Worm (Caenorhabditis elegans): Measurements from ENCODE around the gene T22D1.18.

The T22D1.18 gene

ce11 chrIV:6903575-6903974 is 16.4 kb downstream of the T22D1.18 start, which contains the start of gene T22D1.5:
TSS of gene T22D1.5 (plus strand) at chrIV:6903950.
- TF ChIP-seq sea-2 (GFP tag; optimal IDR thresholded peaks at IDR 0.05) (no peak), pha-4 (tag; optimal IDR thresholded peaks at IDR 0.05) (no peak), nhr-76 (tag; optimal IDR thresholded peaks at IDR 0.05) (no peak), nhr-11 (tag; optimal IDR thresholded peaks at IDR 0.05) (no peak), nhr-28 (tag; optimal IDR thresholded peaks at IDR 0.05) (no peak), pqm-1 (tag; optimal IDR thresholded peaks at IDR 0.05) (no peak), unc-39 (tag; optimal IDR thresholded peaks at IDR 0.05) (no peak), nhr-237 (tag; optimal IDR thresholded peaks at IDR 0.05) (no peak), lin-39 (tag; optimal IDR thresholded peaks at IDR 0.05) (no peak), hmg-11 (tag; optimal IDR thresholded peaks at IDR 0.05) (no peak)

- TF ChIP-seq tbx-2 (tag; optimal IDR thresholded peaks at IDR 0.05) (no peak), nhr-23 (tag; optimal IDR thresholded peaks at IDR 0.05) (no peak), egl-5 (tag; optimal IDR thresholded peaks at IDR 0.05) (peak; percentile 56), daf-12 (tag; optimal IDR thresholded peaks at IDR 0.05) (no peak), egl-27 (tag; optimal IDR thresholded peaks at IDR 0.05) (no peak), lin-39 (tag; optimal IDR thresholded peaks at IDR 0.05) (peak; percentile 46), ztf-11 (tag; optimal IDR thresholded peaks at IDR 0.05) (no peak), nfya-1 (tag; optimal IDR thresholded peaks at IDR 0.05; ENCODE audit: insufficient read depth) (peak; percentile 58), lsy-12 (tag; optimal IDR thresholded peaks at IDR 0.05) (no peak), ceh-28 (tag; optimal IDR thresholded peaks at IDR 0.05) (peak; percentile 10), fkh-2 (tag; optimal IDR thresholded peaks at IDR 0.05) (no peak), nhr-28 (tag; optimal IDR thresholded peaks at IDR 0.05) (no peak), elt-2 (tag; optimal IDR thresholded peaks at IDR 0.05) (peak; percentile 30), lin-15B (tag; optimal IDR thresholded peaks at IDR 0.05) (peak; percentile 60), sea-2 (GFP tag; optimal IDR thresholded peaks at IDR 0.05) (no peak), nhr-43 (tag; optimal IDR thresholded peaks at IDR 0.05; ENCODE audit: poor library complexity, severe bottlenecking) (peak; percentile 25), hmg-11 (tag; optimal IDR thresholded peaks at IDR 0.05) (peak; percentile 39), snpc-4 (tag; optimal IDR thresholded peaks at IDR 0.05) (peak; percentile 63), eor-1 (tag; optimal IDR thresholded peaks at IDR 0.05) (no peak), fos-1 (tag; optimal IDR thresholded peaks at IDR 0.05) (no peak), nhr-25 (tag; optimal IDR thresholded peaks at IDR 0.05) (peak; percentile 65), R02D3.7 (tag; optimal IDR thresholded peaks at IDR 0.05) (peak; percentile 44), nhr-237 (tag; optimal IDR thresholded peaks at IDR 0.05) (no peak), zag-1 (tag; optimal IDR thresholded peaks at IDR 0.05) (no peak), fkh-10 (GFP tag; optimal IDR thresholded peaks at IDR 0.05) (no peak), ama-1 (optimal IDR thresholded peaks at IDR 0.05) (no peak)
These were observed 32.3 kb downstream of the T22D1.18 start, which contains the start of the genes T05A12.3 and T05A12.4 for ce11 chrIV:6887601-6888099. TSS of gene T05A12.3 (minus strand) at chrIV:6887651. TSS of gene T05A12.4 (plus strand) at chrIV:6887948.

ce11 chrIV:6883342-6883741 is 36.6 kb downstream of the T22D1.18 start, which contains the start of gene tre-2:
TSS of gene tre-2 (minus strand) at chrIV:6883442.
- no peak for TF ChIP-seq ceh-16 (tag; optimal IDR thresholded peaks at IDR 0.05)
- no peak for TF ChIP-seq ztf-4 (tag; optimal IDR thresholded peaks at IDR 0.05)
- TF ChIP-seq zag-1 (tag; optimal IDR thresholded peaks at IDR 0.05) = no peak

- TF ChIP-seq nhr-11 (tag; optimal IDR thresholded peaks at IDR 0.05) (peak; percentile 31), mml-1 (tag; optimal IDR thresholded peaks at IDR 0.05) (peak; percentile 62), sea-2 (GFP tag; optimal IDR thresholded peaks at IDR 0.05) (no peak), fkh-10 (GFP tag; optimal IDR thresholded peaks at IDR 0.05) (peak; percentile 8), elt-2 (tag; optimal IDR thresholded peaks at IDR 0.05) (no peak), ceh-28 (tag; optimal IDR thresholded peaks at IDR 0.05) (peak; percentile 39), ceh-9 (tag; optimal IDR thresholded peaks at IDR 0.05) (no peak), nfya-1 (tag; optimal IDR thresholded peaks at IDR 0.05; ENCODE audit: insufficient read depth) (peak; percentile 82), lin-15B (tag; optimal IDR thresholded peaks at IDR 0.05) (peak; percentile 27), pha-4 (tag; optimal IDR thresholded peaks at IDR 0.05) (peak; percentile 87), fkh-2 (tag; optimal IDR thresholded peaks at IDR 0.05) (peak; percentile 26), lin-39 (tag; optimal IDR thresholded peaks at IDR 0.05) (peak; percentile 65), mdl-1 (tag; optimal IDR thresholded peaks at IDR 0.05) (peak; percentile 32)
These were observed 38.8 kb downstream of the T22D1.18 start for ce11 chrIV:6881183-6881582.
